Fruit fly (Drosophila melanogaster): ENCODE measurements around the gene CG5131.
A peak's percentile ranks its signal among the peaks of the same experiment; 100 is the strongest.

Gene CG5131

DNA sequence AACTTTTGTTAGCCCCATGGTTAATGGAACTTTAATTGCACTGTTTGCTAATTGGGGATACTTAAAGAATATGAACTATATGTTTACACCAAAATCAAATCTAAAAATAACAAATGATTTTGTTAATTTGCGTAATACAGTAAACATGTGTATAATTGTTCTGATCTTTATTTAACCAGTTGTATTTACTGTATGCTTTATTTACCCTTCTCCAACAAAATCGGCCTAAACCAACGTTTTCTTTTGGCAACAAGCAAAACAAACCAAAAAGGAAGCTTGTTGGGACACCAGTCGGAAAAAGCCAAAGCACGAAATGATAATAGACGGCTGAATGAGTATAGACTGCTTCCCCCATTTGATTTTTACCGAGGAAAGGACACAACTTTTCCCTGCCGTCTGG, 13.7 kb upstream of the CG5131 start (continued):
- TF ChIP-seq org-1 (GFP tag; optimal IDR thresholded peaks at IDR 0.05) (peak; percentile 61), CG10366 (GFP tag; IDR thresholded peaks at IDR 0.05) (no peak), Lim3 (GFP tag; IDR thresholded peaks at IDR 0.05) (no peak), CG9215 (GFP tag; IDR thresholded peaks at IDR 0.05) (no peak), fu2 (GFP tag; optimal IDR thresholded peaks at IDR 0.05) (peak; percentile 34), Mrtf (GFP tag; IDR thresholded peaks at IDR 0.05) (no peak), toy (GFP tag; IDR thresholded peaks at IDR 0.05) (no peak), nerfin-1 (tag; optimal IDR thresholded peaks at IDR 0.05) (no peak), CG6175 (GFP tag; IDR thresholded peaks at IDR 0.05) (no peak), dm (GFP tag; optimal IDR thresholded peaks at IDR 0.05) (no peak), CG2202 (tag; optimal IDR thresholded peaks at IDR 0.05) (no peak), Hand (GFP tag; optimal IDR thresholded peaks at IDR 0.05) (peak; percentile 77), da (GFP tag; optimal IDR thresholded peaks at IDR 0.05) (no peak), Doc2 (GFP tag; IDR thresholded peaks at IDR 0.05) (no peak), vnd (GFP tag; IDR thresholded peaks at IDR 0.05; ENCODE audit: partially characterized antibody) (no peak), CoRest (tag; optimal IDR thresholded peaks at IDR 0.05) (peak; percentile 50), Sox100B (GFP tag; optimal IDR thresholded peaks at IDR 0.05) (no peak), Dek (tag; optimal IDR thresholded peaks at IDR 0.05) (peak; percentile 69), CG18619 (GFP tag; optimal IDR thresholded peaks at IDR 0.05) (peak; percentile 68), Kr (GFP tag; optimal IDR thresholded peaks at IDR 0.05) (no peak), Jarid2 (GFP tag; optimal IDR thresholded peaks at IDR 0.05) (no peak), ERR (GFP tag; optimal IDR thresholded peaks at IDR 0.05) (peak; percentile 55), ssp (GFP tag; IDR thresholded peaks at IDR 0.05) (no peak), sim (GFP tag; IDR thresholded peaks at IDR 0.05) (no peak), en (GFP tag; optimal IDR thresholded peaks at IDR 0.05) (no peak), peb (GFP tag; IDR thresholded peaks at IDR 0.05) (no peak), CG16779 (GFP tag; IDR thresholded peaks at IDR 0.05) (no peak), CG4854 (GFP tag; optimal IDR thresholded peaks at IDR 0.05) (peak; percentile 66), danr (GFP tag; IDR thresholded peaks at IDR 0.05) (no peak), slp2 (GFP tag; optimal IDR thresholded peaks at IDR 0.05) (no peak), CG14050 (GFP tag; IDR thresholded peaks at IDR 0.05) (no peak), CG31388 (GFP tag; optimal IDR thresholded peaks at IDR 0.05) (no peak), mirr (GFP tag; optimal IDR thresholded peaks at IDR 0.05) (peak; percentile 62), tgo (GFP tag; IDR thresholded peaks at IDR 0.05) (no peak), CG8089 (GFP tag; optimal IDR thresholded peaks at IDR 0.05) (no peak), eyg (GFP tag; optimal IDR thresholded peaks at IDR 0.05) (peak; percentile 66), HLH54F (GFP tag; optimal IDR thresholded peaks at IDR 0.05) (peak; percentile 2), bigmax (GFP tag; optimal IDR thresholded peaks at IDR 0.05) (no peak), her (GFP tag; optimal IDR thresholded peaks at IDR 0.05) (peak; percentile 49), zfh2 (GFP tag; optimal IDR thresholded peaks at IDR 0.05) (peak; percentile 33), CG11398 (GFP tag; optimal IDR thresholded peaks at IDR 0.05) (peak; percentile 47), CG10565 (GFP tag; optimal IDR thresholded peaks at IDR 0.05) (no peak), CG7357 (GFP tag; IDR thresholded peaks at IDR 0.05) (no peak), CG8388 (GFP tag; optimal IDR thresholded peaks at IDR 0.05) (no peak), sima (GFP tag; optimal IDR thresholded peaks at IDR 0.05) (no peak), CG13624 (GFP tag; optimal IDR thresholded peaks at IDR 0.05) (peak; percentile 65), CG31224 (GFP tag; IDR thresholded peaks at IDR 0.05) (no peak), CG3726 (GFP tag; IDR thresholded peaks at IDR 0.05) (no peak), pan (optimal IDR thresholded peaks at IDR 0.05) (no peak), pan (GFP tag; optimal IDR thresholded peaks at IDR 0.05 in 1 of 2, IDR thresholded peaks at IDR 0.05 in 1 of 2) (no peak), Mad (GFP tag; optimal IDR thresholded peaks at IDR 0.05) (no peak), Sin3A (optimal IDR thresholded peaks at IDR 0.05) (no peak), Mes4 (GFP tag; optimal IDR thresholded peaks at IDR 0.05) (no peak), CG7928 (GFP tag; optimal IDR thresholded peaks at IDR 0.05) (peak; percentile 44)
